Fruit fly (Drosophila melanogaster): ENCODE results near the gene CG13978.

CG13978 gene

dm6 chr3R:27463889-27464288 lies at the start of gene CG13978:
Gene CG13978, plus strand, starts transcription at chr3R:27464189.
- no peak for TF ChIP-seq ttk (optimal IDR thresholded peaks at IDR 0.05)

DNA sequence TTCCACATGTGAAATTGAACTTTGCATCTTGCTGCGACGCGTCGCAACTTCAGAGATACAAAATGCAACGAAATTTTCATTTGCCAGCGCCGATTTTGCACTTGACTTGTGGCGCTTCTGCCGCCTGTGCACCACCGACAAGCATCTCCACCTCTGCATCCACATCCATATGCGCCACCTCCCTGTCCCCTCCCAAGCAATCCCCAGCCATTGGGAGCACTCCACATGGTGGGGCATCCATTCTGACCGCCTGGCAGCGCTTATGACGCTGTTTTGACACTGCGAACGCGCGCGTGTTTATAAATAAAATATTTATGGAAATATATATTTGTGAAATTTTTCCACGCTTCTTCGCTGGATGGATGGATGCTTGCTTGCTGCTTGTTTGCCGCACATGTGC lies 48.7 kb upstream of the CG13978 start:
- no peak for TF ChIP-seq Sin3A (optimal IDR thresholded peaks at IDR 0.05)
- no peak for TF ChIP-seq h (optimal IDR thresholded peaks at IDR 0.05)
- no peak for TF ChIP-seq Myc (optimal IDR thresholded peaks at IDR 0.05)
- TF ChIP-seq psq (optimal IDR thresholded peaks at IDR 0.05), result no peak
- no peak for TF ChIP-seq ttk (optimal IDR thresholded peaks at IDR 0.05)
- TF ChIP-seq insv (optimal IDR thresholded peaks at IDR 0.05), result no peak

- TF ChIP-seq insv (optimal IDR thresholded peaks at IDR 0.05), result no peak
- TF ChIP-seq h (optimal IDR thresholded peaks at IDR 0.05), result no peak
- TF ChIP-seq Myc (optimal IDR thresholded peaks at IDR 0.05), result no peak
- no peak for TF ChIP-seq ttk (optimal IDR thresholded peaks at IDR 0.05)
- TF ChIP-seq psq (optimal IDR thresholded peaks at IDR 0.05), result no peak
- TF ChIP-seq Sin3A (optimal IDR thresholded peaks at IDR 0.05), result no peak
Observed at dm6 chr3R:27421810-27422209, 42.2 kb upstream of the CG13978 start.

DNA sequence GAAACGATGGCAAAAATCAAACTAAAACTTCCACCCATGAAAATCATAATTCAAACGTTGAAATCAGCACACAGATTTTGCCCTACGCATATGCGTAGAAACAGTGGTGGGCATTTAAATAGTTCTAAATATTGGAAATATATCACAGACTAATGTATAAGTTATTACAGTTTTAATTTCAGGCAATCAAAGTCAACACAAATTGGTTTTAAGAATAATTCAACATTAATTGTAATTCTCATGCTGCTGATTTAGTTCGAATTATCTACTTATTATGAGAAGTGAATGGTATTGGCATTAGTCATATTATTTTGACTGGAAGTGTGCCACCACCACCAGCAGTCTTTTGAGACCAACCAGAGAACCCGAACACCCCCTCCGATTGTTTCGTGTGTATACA lies 37.3 kb upstream of the CG13978 start:
- TF ChIP-seq Sin3A (optimal IDR thresholded peaks at IDR 0.05) (no peak), Myc (optimal IDR thresholded peaks at IDR 0.05) (no peak), insv (optimal IDR thresholded peaks at IDR 0.05) (no peak), ttk (optimal IDR thresholded peaks at IDR 0.05) (no peak), psq (optimal IDR thresholded peaks at IDR 0.05) (no peak), h (optimal IDR thresholded peaks at IDR 0.05) (no peak)

- no peak for TF ChIP-seq Myc (optimal IDR thresholded peaks at IDR 0.05)
- no peak for TF ChIP-seq ttk (optimal IDR thresholded peaks at IDR 0.05)
- TF ChIP-seq h (optimal IDR thresholded peaks at IDR 0.05), result no peak
- no peak for TF ChIP-seq insv (optimal IDR thresholded peaks at IDR 0.05)
- no peak for TF ChIP-seq Sin3A (optimal IDR thresholded peaks at IDR 0.05)
Observed at dm6 chr3R:27437308-27437707, 26.7 kb upstream of the CG13978 start, which contains the start of gene side. Gene side, minus strand, starts transcription at chr3R:27437482.

DNA sequence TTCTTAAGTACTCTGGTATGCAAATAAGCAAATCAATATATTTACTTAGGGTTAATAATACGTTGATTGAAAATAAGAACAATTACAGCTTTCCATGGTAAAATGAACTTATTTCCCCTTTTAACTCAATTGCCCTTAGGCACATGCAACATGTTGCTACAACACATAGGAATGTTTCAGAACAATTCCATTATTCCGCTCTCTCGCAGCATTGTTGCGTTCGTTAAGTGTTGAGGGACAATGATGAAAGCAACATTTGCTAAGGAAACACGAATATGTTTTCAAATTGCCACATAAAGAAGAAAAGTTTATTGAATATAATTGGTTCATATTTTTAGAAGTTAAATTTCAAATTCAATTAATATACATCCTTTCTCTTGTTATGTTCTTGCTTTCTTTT lies 25.6 kb upstream of the CG13978 start:
- TF ChIP-seq insv (optimal IDR thresholded peaks at IDR 0.05), result no peak
- TF ChIP-seq psq (optimal IDR thresholded peaks at IDR 0.05), result no peak
- no peak for TF ChIP-seq Sin3A (optimal IDR thresholded peaks at IDR 0.05)
- TF ChIP-seq h (optimal IDR thresholded peaks at IDR 0.05), result no peak
- no peak for TF ChIP-seq Myc (optimal IDR thresholded peaks at IDR 0.05)
- TF ChIP-seq ttk (optimal IDR thresholded peaks at IDR 0.05), result no peak

dm6 chr3R:27440012-27440411 lies 24.0 kb upstream of the CG13978 start, which contains the start of gene CG43447:
Gene CG43447, plus strand, starts transcription at chr3R:27440312.
- TF ChIP-seq ttk (optimal IDR thresholded peaks at IDR 0.05) (no peak), psq (optimal IDR thresholded peaks at IDR 0.05) (no peak), Myc (optimal IDR thresholded peaks at IDR 0.05) (no peak), h (optimal IDR thresholded peaks at IDR 0.05) (no peak), insv (optimal IDR thresholded peaks at IDR 0.05) (no peak), Sin3A (optimal IDR thresholded peaks at IDR 0.05) (no peak)

- TF ChIP-seq insv (optimal IDR thresholded peaks at IDR 0.05) (no peak), Sin3A (optimal IDR thresholded peaks at IDR 0.05) (no peak), ttk (optimal IDR thresholded peaks at IDR 0.05) (no peak), psq (optimal IDR thresholded peaks at IDR 0.05) (no peak), h (optimal IDR thresholded peaks at IDR 0.05) (no peak), Myc (optimal IDR thresholded peaks at IDR 0.05) (no peak)
Observed at dm6 chr3R:27440628-27441027, 23.4 kb upstream of the CG13978 start, which contains the start of gene CG44290. Gene CG44290, minus strand, starts transcription at chr3R:27440944.

dm6 chr3R:27441219-27441808 lies 22.7 kb upstream of the CG13978 start:
- TF ChIP-seq Myc (optimal IDR thresholded peaks at IDR 0.05) (no peak), Sin3A (optimal IDR thresholded peaks at IDR 0.05) (no peak), insv (optimal IDR thresholded peaks at IDR 0.05) (no peak), psq (optimal IDR thresholded peaks at IDR 0.05) (no peak)

- no peak for TF ChIP-seq h (optimal IDR thresholded peaks at IDR 0.05)
Observed at dm6 chr3R:27442483-27442979, 21.5 kb upstream of the CG13978 start.

DNA sequence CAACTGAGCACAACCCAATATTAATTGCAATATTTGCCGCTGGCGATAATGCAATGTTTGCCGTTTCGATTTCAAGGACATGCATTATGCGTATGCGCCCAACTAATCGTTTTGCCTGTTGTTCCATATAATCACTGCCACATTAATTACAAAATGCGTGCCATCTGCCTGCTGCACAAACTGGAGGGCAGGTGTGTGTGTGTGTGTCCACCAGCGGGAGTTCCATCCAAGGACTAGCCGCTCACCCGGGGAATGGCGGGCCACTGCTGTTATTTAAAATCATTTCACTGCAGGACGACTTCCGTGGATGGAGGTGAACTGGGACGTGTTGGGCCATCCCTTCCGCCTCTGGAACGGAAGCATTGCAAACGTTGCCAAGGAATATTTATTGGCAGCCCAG lies 18.7 kb upstream of the CG13978 start:
- TF ChIP-seq Myc (optimal IDR thresholded peaks at IDR 0.05), result no peak
- TF ChIP-seq Sin3A (optimal IDR thresholded peaks at IDR 0.05), result no peak
- no peak for TF ChIP-seq ttk (optimal IDR thresholded peaks at IDR 0.05)
- TF ChIP-seq psq (optimal IDR thresholded peaks at IDR 0.05), result no peak
- no peak for TF ChIP-seq h (optimal IDR thresholded peaks at IDR 0.05)
- no peak for TF ChIP-seq insv (optimal IDR thresholded peaks at IDR 0.05)

DNA sequence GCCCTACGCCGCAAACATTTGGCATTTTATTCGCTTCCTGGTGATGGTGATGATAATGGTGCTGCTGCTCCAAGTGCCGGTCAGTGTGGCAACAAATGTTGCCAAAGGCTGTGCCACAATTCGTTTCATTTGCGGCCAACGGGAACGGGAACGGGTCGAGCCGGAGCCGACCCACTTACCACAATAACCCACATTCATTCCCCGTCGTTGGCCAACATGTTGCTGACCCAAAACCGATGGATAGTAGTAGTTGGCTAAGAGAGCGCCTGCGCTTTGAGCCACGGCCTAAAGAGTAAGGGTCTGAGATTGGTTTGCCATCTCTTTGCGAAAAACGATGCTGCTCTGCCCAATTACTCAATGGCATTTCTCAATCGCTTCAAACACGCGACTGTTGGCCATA lies 1.1 kb upstream of the CG13978 start:
- TF ChIP-seq psq (optimal IDR thresholded peaks at IDR 0.05), result no peak
- no peak for TF ChIP-seq h (optimal IDR thresholded peaks at IDR 0.05)
- TF ChIP-seq ttk (optimal IDR thresholded peaks at IDR 0.05), result no peak
- TF ChIP-seq insv (optimal IDR thresholded peaks at IDR 0.05), result no peak
- no peak for TF ChIP-seq Myc (optimal IDR thresholded peaks at IDR 0.05)
- TF ChIP-seq Sin3A (optimal IDR thresholded peaks at IDR 0.05), result no peak

- no peak for TF ChIP-seq Sin3A (optimal IDR thresholded peaks at IDR 0.05)
- TF ChIP-seq ttk (optimal IDR thresholded peaks at IDR 0.05), result no peak
- TF ChIP-seq insv (optimal IDR thresholded peaks at IDR 0.05), result no peak
- TF ChIP-seq h (optimal IDR thresholded peaks at IDR 0.05), result no peak
- TF ChIP-seq psq (optimal IDR thresholded peaks at IDR 0.05), result no peak
- TF ChIP-seq Myc (optimal IDR thresholded peaks at IDR 0.05), result no peak
Observed at dm6 chr3R:27477507-27477906, 13.5 kb downstream of the CG13978 start.

Measured in Kc167 (cell line).